Worm (Caenorhabditis elegans) whole organism, L1 larva: Measurements from ENCODE around the gene mdh-1.

ENCODE experiments used
- ceh-82 ChIP-seq, 3 experiments: fragments of 150-350 bp in 1 of 3; sonication (generic microtip) in 2 of 3; optimal IDR thresholded peaks; 2 replicates each; lab custom pipeline; 2014 to 2017; ENCODE audit warnings: missing biosample characterization in 3 of 3, missing genetic modification characterization in 3 of 3
- elt-3 ChIP-seq, 6 experiments: fragments of 150-350 bp in 1 of 6; sonication (generic microtip); optimal IDR thresholded peaks; 2 replicates each; lab custom pipeline; 2017 to 2018; ENCODE audit warnings: missing biosample characterization in 6 of 6, missing genetic modification characterization in 6 of 6, inconsistent platforms in 1 of 6
- nhr-11 ChIP-seq: fragments of 150-350 bp; optimal IDR thresholded peaks from 2 replicates; lab custom pipeline; 2014; ENCODE audit warnings: missing biosample characterization, missing genetic modification characterization
- nhr-90 ChIP-seq: sonication (generic microtip); optimal IDR thresholded peaks from 2 replicates; lab custom pipeline; 2016; ENCODE audit warnings: mild to moderate bottlenecking, missing genetic modification characterization, missing compliant biosample characterization; ENCODE audit not compliant: poor library complexity
- skn-1 ChIP-seq: fragments of 150-350 bp; optimal IDR thresholded peaks from 2 replicates; lab custom pipeline; 2014; ENCODE audit warnings: missing biosample characterization, missing genetic modification characterization
- unc-62 ChIP-seq: fragments of 150-350 bp; optimal IDR thresholded peaks from 2 replicates; lab custom pipeline; 2014; ENCODE audit warnings: missing biosample characterization, missing genetic modification reagents, missing genetic modification characterization

ce11 chrV:6506238-6506956, 9.9 kb downstream of the mdh-1 start:
- no peak for TF ChIP-seq unc-62 (GFP tag; lab: Kevin White, UChicago)
- TF ChIP-seq nhr-11 (tag; lab: Kevin White, UChicago): no peak
- TF ChIP-seq elt-3 (tag; optimal IDR thresholded peaks at IDR 0.05; lab: Kevin White, UChicago): peak in 1 of 6 experiments; percentile 51
- no peak for TF ChIP-seq ceh-82 (tag; optimal IDR thresholded peaks at IDR 0.05; lab: Kevin White, UChicago)
- TF ChIP-seq skn-1 (tag; lab: Kevin White, UChicago): no peak
- no peak for TF ChIP-seq nhr-90 (tag; lab: Kevin White, UChicago)
